Worm (Caenorhabditis elegans): ENCODE data around the gene C44H4.8.

C44H4.8 gene

DNA sequence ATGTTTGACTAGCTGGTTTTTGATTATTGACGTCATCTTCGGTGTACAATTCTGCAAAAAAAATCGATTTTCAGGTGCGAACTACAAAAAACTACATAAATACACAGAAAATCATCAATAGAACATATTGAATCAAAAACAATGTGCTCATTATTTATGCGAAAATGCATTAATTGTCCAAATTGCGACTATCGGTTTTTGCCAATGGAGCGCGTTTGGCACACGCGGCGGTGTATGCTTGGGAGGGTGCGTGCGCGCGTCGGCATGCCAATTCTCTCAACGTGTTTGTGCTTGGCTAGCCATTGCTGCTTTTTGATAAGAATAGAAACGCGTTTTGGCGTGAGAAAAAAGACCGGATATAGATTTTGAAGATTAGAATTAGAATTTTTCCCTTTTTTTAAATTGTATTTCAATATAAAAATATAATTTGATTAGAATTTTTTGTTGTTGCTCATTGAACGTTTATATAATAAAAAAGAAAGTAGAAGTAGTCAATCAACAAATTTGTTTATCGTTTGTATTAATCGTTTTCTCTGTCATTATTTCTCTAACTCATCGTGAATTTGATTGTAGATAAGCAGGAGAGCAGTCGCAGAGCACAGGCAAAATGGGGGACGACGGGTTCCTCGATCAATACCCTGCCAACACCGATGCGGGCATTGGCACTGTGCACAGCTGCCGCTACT is 5.7 kb upstream of the C44H4.8 start, which contains the start of the genes C44H4.4 and tap-1:
TSS of gene C44H4.4 (minus strand) at position 51 of the 686 bp plus-strand sequence.
TSS of gene tap-1 (plus strand) at position 574 of the 686 bp plus-strand sequence.
- no peak for TF ChIP-seq nhr-28 (tag; optimal IDR thresholded peaks at IDR 0.05)
- no peak for TF ChIP-seq fkh-2 (tag; optimal IDR thresholded peaks at IDR 0.05)
- TF ChIP-seq pqm-1 (tag; optimal IDR thresholded peaks at IDR 0.05): peak; percentile 5
- TF ChIP-seq nhr-76 (tag; optimal IDR thresholded peaks at IDR 0.05): no peak
- TF ChIP-seq aly-2 (tag; optimal IDR thresholded peaks at IDR 0.05): no peak
- TF ChIP-seq nhr-43 (tag; optimal IDR thresholded peaks at IDR 0.05; ENCODE audit: poor library complexity, severe bottlenecking): no peak
- TF ChIP-seq elt-1 (tag; optimal IDR thresholded peaks at IDR 0.05): no peak
- peak; percentile 11 for TF ChIP-seq nhr-25 (tag; optimal IDR thresholded peaks at IDR 0.05)
- TF ChIP-seq pha-4 (tag; optimal IDR thresholded peaks at IDR 0.05): peak; percentile 10
- TF ChIP-seq hmg-11 (tag; optimal IDR thresholded peaks at IDR 0.05): peak; percentile 51
- TF ChIP-seq lin-39 (tag; optimal IDR thresholded peaks at IDR 0.05): peak; percentile 51
- TF ChIP-seq lin-15B (tag; optimal IDR thresholded peaks at IDR 0.05): peak; percentile 42
- TF ChIP-seq elt-2 (tag; optimal IDR thresholded peaks at IDR 0.05): peak; percentile 59
- peak; percentile 15 for TF ChIP-seq egl-5 (tag; optimal IDR thresholded peaks at IDR 0.05)
- no peak for TF ChIP-seq ceh-9 (tag; optimal IDR thresholded peaks at IDR 0.05)

DNA sequence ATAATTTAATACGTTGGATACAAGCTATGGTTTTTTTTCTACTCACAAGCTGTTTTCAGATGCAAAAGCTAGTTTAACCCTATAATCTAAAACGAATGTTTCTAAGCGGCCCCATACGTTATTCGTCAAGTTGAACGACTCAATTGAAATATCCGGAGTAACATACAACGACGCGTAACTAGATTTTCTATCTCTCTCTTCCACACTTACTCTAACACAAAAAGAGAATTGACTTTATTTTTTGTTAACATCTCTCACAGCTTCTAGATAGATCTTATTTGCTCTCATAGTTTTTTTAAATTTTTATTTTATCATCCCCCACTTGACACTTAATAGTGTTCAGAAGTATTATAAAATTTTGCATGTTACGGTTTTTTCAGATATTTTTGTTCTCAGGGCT is 1.7 kb upstream of the C44H4.8 start:
- no peak for TF ChIP-seq skn-1 (tag; optimal IDR thresholded peaks at IDR 0.05)
- no peak for TF ChIP-seq ceh-82 (tag; optimal IDR thresholded peaks at IDR 0.05)
- TF ChIP-seq nhr-23 (tag; optimal IDR thresholded peaks at IDR 0.05): no peak
- TF ChIP-seq fkh-10 (GFP tag; optimal IDR thresholded peaks at IDR 0.05): peak; percentile 91
- no peak for TF ChIP-seq elt-3 (tag; optimal IDR thresholded peaks at IDR 0.05)

DNA sequence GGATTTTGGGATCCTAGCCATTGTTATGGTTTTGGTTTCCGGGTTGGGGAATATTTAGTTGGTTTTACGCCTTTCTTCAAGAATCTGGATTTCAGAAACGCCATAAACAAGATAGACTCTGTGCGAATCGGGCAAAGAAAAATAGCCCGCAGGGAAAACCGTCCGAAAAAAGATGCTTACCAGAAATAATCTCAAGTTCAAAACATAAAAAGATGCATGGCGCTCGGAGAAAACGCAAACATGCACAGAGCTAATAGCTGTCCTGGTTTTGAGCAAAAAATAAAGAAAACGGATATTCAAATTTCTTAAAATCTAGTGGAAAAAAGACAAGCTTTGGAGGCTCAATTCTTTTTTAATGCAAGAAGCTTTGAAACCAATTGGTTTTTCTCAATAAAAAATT is 4.3 kb downstream of the C44H4.8 start, which contains the start of gene C44H4.6:
TSS of gene C44H4.6 (minus strand) at position 101 of the 400 bp plus-strand sequence.
- TF ChIP-seq ZK546.5 (tag; optimal IDR thresholded peaks at IDR 0.05): no peak
- no peak for TF ChIP-seq ztf-11 (tag; optimal IDR thresholded peaks at IDR 0.05)
- TF ChIP-seq nhr-43 (tag; optimal IDR thresholded peaks at IDR 0.05; ENCODE audit: poor library complexity, severe bottlenecking): no peak

DNA sequence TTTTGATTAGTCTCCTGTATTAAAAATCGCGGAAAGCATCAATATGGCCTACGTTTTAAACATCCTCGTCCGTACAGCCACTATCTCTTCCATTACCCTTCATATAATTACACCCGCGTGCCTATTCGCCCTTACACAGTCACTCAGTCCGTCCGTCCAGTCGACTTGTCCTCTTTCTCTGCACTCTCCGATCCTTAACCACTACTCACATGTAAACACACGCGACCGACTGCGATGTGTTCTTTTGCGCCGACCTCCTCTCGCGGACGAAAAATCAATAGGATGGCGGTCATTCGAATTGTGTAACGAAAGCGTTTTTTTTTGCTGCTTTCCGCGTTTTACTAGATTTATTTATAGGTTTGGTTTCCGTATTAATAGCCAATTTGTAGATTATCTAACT is 7.8 kb downstream of the C44H4.8 start, which contains the start of gene eor-2:
TSS of gene eor-2 (plus strand) at position 342 of the 400 bp plus-strand sequence.
- TF ChIP-seq ztf-4 (tag; optimal IDR thresholded peaks at IDR 0.05): peak; percentile 8
- no peak for TF ChIP-seq eor-1 (tag; optimal IDR thresholded peaks at IDR 0.05)
- peak; percentile 79 for TF ChIP-seq ceh-28 (tag; optimal IDR thresholded peaks at IDR 0.05)
- TF ChIP-seq unc-62 (GFP tag; optimal IDR thresholded peaks at IDR 0.05): peak; percentile 42
- peak; percentile 52 for TF ChIP-seq lin-15B (tag; optimal IDR thresholded peaks at IDR 0.05)
- TF ChIP-seq hmg-11 (tag; optimal IDR thresholded peaks at IDR 0.05): peak; percentile 93
- no peak for TF ChIP-seq nhr-76 (tag; optimal IDR thresholded peaks at IDR 0.05)
- TF ChIP-seq nhr-11 (tag; optimal IDR thresholded peaks at IDR 0.05): no peak
- no peak for TF ChIP-seq fkh-2 (tag; optimal IDR thresholded peaks at IDR 0.05)
- TF ChIP-seq pqm-1 (tag; optimal IDR thresholded peaks at IDR 0.05): peak; percentile 44
- peak; percentile 92 for TF ChIP-seq nfya-1 (tag; optimal IDR thresholded peaks at IDR 0.05; ENCODE audit: insufficient read depth)
- no peak for TF ChIP-seq ceh-9 (tag; optimal IDR thresholded peaks at IDR 0.05)
- TF ChIP-seq jun-1 (tag; optimal IDR thresholded peaks at IDR 0.05): peak; percentile 68
- TF ChIP-seq elt-1 (tag; optimal IDR thresholded peaks at IDR 0.05): no peak
- TF ChIP-seq ama-1 (optimal IDR thresholded peaks at IDR 0.05): peak; percentile 17
- TF ChIP-seq egl-27 (tag; optimal IDR thresholded peaks at IDR 0.05): peak; percentile 66
- peak; percentile 79 for TF ChIP-seq egl-5 (tag; optimal IDR thresholded peaks at IDR 0.05)
- peak; percentile 81 for TF ChIP-seq lin-39 (tag; optimal IDR thresholded peaks at IDR 0.05)
- peak; percentile 45 for TF ChIP-seq sea-2 (GFP tag; optimal IDR thresholded peaks at IDR 0.05)
- peak; percentile 17 for TF ChIP-seq fos-1 (tag; optimal IDR thresholded peaks at IDR 0.05)
- TF ChIP-seq nhr-25 (tag; optimal IDR thresholded peaks at IDR 0.05): peak; percentile 95
- TF ChIP-seq snpc-4 (tag; optimal IDR thresholded peaks at IDR 0.05): peak; percentile 86
- TF ChIP-seq fkh-10 (GFP tag; optimal IDR thresholded peaks at IDR 0.05): no peak
- no peak for TF ChIP-seq ztf-11 (tag; optimal IDR thresholded peaks at IDR 0.05)
- TF ChIP-seq nhr-77 (tag; optimal IDR thresholded peaks at IDR 0.05): no peak
- no peak for TF ChIP-seq mml-1 (tag; optimal IDR thresholded peaks at IDR 0.05)
- TF ChIP-seq daf-12 (tag; optimal IDR thresholded peaks at IDR 0.05): no peak
- peak; percentile 77 for TF ChIP-seq nhr-23 (tag; optimal IDR thresholded peaks at IDR 0.05)
- no peak for TF ChIP-seq nhr-12 (tag; optimal IDR thresholded peaks at IDR 0.05)
- TF ChIP-seq ZK546.5 (tag; optimal IDR thresholded peaks at IDR 0.05): no peak
- TF ChIP-seq elt-2 (tag; optimal IDR thresholded peaks at IDR 0.05): peak; percentile 61
- TF ChIP-seq elt-3 (tag; optimal IDR thresholded peaks at IDR 0.05): no peak
- TF ChIP-seq pha-4 (tag; optimal IDR thresholded peaks at IDR 0.05): peak; percentile 86
- no peak for TF ChIP-seq zag-1 (tag; optimal IDR thresholded peaks at IDR 0.05)
- TF ChIP-seq ceh-16 (tag; optimal IDR thresholded peaks at IDR 0.05): peak; percentile 6
- peak; percentile 80 for TF ChIP-seq mdl-1 (tag; optimal IDR thresholded peaks at IDR 0.05)
- no peak for TF ChIP-seq R02D3.7 (tag; optimal IDR thresholded peaks at IDR 0.05)
- no peak for TF ChIP-seq nhr-28 (tag; optimal IDR thresholded peaks at IDR 0.05)
- TF ChIP-seq skn-1 (tag; optimal IDR thresholded peaks at IDR 0.05): no peak

Data from whole organism, L3 larva.